Fruit fly (Drosophila melanogaster) whole organism, embryonic: ENCODE results near the gene elgi.

Experiments
- Atf-2 ChIP-seq: fragments of 200-800 bp; sonication (Bioruptor generic); optimal IDR thresholded peaks from 2 replicates; lab custom pipeline; 2016; ENCODE audit warnings: missing biosample characterization, missing genetic modification characterization
- B-H1 ChIP-seq: fragments of 200-800 bp; sonication (Bioruptor generic); IDR thresholded peaks from 3 replicates; pipeline ENCODE4 v1.3.6; 2022; ENCODE audit warnings: missing biosample characterization, missing genetic modification characterization
- Blimp-1 ChIP-seq: fragments of 200-800 bp; sonication (Bioruptor generic); optimal IDR thresholded peaks from 3 replicates; lab custom pipeline; 2018; ENCODE audit warnings: missing biosample characterization, missing genetic modification characterization, mild to moderate bottlenecking, moderate library complexity, missing genetic modification reagents
- CG12104 ChIP-seq: fragments of 200-800 bp; sonication (Bioruptor generic); optimal IDR thresholded peaks from 3 replicates; lab custom pipeline; 2016; ENCODE audit warnings: missing biosample characterization, missing genetic modification characterization
- CG12236 ChIP-seq: fragments of 200-800 bp; sonication (Bioruptor generic); optimal IDR thresholded peaks from 2 replicates; lab custom pipeline; 2016; ENCODE audit warnings: missing biosample characterization, missing genetic modification characterization
- CG17361 ChIP-seq: fragments of 200-800 bp; sonication (Bioruptor generic); IDR thresholded peaks from 3 replicates; pipeline ENCODE4 v1.3.6; 2022; ENCODE audit warnings: missing biosample characterization, missing genetic modification characterization
- CG17802 ChIP-seq: fragments of 200-800 bp; sonication (Bioruptor generic); optimal IDR thresholded peaks from 2 replicates; lab custom pipeline; 2018; ENCODE audit warnings: missing biosample characterization, mild to moderate bottlenecking, missing genetic modification characterization, moderate library complexity
- CG2129 ChIP-seq: fragments of 200-800 bp; sonication (Bioruptor generic); IDR thresholded peaks from 2 replicates; pipeline ENCODE4 v1.3.6; 2022; ENCODE audit warnings: missing biosample characterization, missing genetic modification characterization; ENCODE audit not compliant: partially characterized antibody
- CG2889 ChIP-seq: fragments of 200-800 bp; sonication (Bioruptor generic); IDR thresholded peaks from 3 replicates; pipeline ENCODE4 v1.3.6; 2022; ENCODE audit warnings: missing biosample characterization, missing genetic modification characterization
- CG30020 ChIP-seq: fragments of 200-800 bp; optimal IDR thresholded peaks from 2 replicates; lab custom pipeline; 2019; ENCODE audit warnings: missing biosample characterization, mild to moderate bottlenecking, missing genetic modification characterization, moderate library complexity
- CG3065 ChIP-seq: fragments of 200-800 bp; sonication (Bioruptor generic); optimal IDR thresholded peaks from 2 replicates; lab custom pipeline; 2016; ENCODE audit warnings: missing biosample characterization, missing genetic modification characterization
- CG31224 ChIP-seq: fragments of 200-800 bp; sonication (Bioruptor generic); IDR thresholded peaks from 2 replicates; pipeline ENCODE4 v1.3.6; 2022; ENCODE audit warnings: missing biosample characterization, missing genetic modification characterization
- CG5245 ChIP-seq: fragments of 200-800 bp; sonication (Bioruptor generic); optimal IDR thresholded peaks from 3 replicates; lab custom pipeline; 2016; ENCODE audit warnings: missing biosample characterization, missing genetic modification characterization
- CG7786 ChIP-seq: fragments of 200-800 bp; sonication (Bioruptor generic); optimal IDR thresholded peaks from 2 replicates; lab custom pipeline; 2016; ENCODE audit warnings: missing biosample characterization, missing genetic modification characterization
- CG7987 ChIP-seq: fragments of 200-800 bp; sonication (Bioruptor generic); optimal IDR thresholded peaks from 2 replicates; lab custom pipeline; 2018; ENCODE audit warnings: missing biosample characterization, mild to moderate bottlenecking, missing genetic modification characterization, moderate library complexity
- CG8924 ChIP-seq: fragments of 200-800 bp; optimal IDR thresholded peaks from 3 replicates; lab custom pipeline; 2019; ENCODE audit warnings: missing biosample characterization, mild to moderate bottlenecking, missing genetic modification characterization, moderate library complexity
- CTCF ChIP-seq: fragments of 200-800 bp; sonication (Bioruptor generic); optimal IDR thresholded peaks from 2 replicates; lab custom pipeline; 2017; ENCODE audit warnings: missing biosample characterization, mild to moderate bottlenecking, missing genetic modification characterization, moderate library complexity
- Chrac-16 ChIP-seq: fragments of 200-800 bp; sonication (Bioruptor generic); optimal IDR thresholded peaks from 3 replicates; lab custom pipeline; 2016; ENCODE audit warnings: missing biosample characterization, missing genetic modification characterization
- CrebB ChIP-seq: fragments of 200-800 bp; sonication (Bioruptor generic); optimal IDR thresholded peaks from 3 replicates; lab custom pipeline; 2018; ENCODE audit warnings: missing biosample characterization, mild to moderate bottlenecking, missing genetic modification characterization
- D19A ChIP-seq: fragments of 200-800 bp; optimal IDR thresholded peaks from 3 replicates; lab custom pipeline; 2019; ENCODE audit warnings: missing biosample characterization, mild to moderate bottlenecking, missing genetic modification characterization, moderate library complexity
- Dek ChIP-seq: fragments of 200-800 bp; sonication (Bioruptor generic); optimal IDR thresholded peaks from 3 replicates; lab custom pipeline; 2019; ENCODE audit warnings: missing biosample characterization, mild to moderate bottlenecking, missing genetic modification characterization, moderate library complexity
- Dll ChIP-seq: fragments of 200-800 bp; sonication (Bioruptor generic); IDR thresholded peaks from 4 replicates; pipeline ENCODE4 v1.3.6; 2022; ENCODE audit warnings: missing biosample characterization, missing genetic modification characterization; ENCODE audit not compliant: partially characterized antibody
- Drgx ChIP-seq: fragments of 200-800 bp; sonication (Bioruptor generic); IDR thresholded peaks from 2 replicates; pipeline ENCODE4 v1.3.6; 2022; ENCODE audit warnings: missing biosample characterization, missing genetic modification characterization
- ERR ChIP-seq: fragments of 200-800 bp; sonication (Bioruptor generic); optimal IDR thresholded peaks from 2 replicates; lab custom pipeline; 2016; ENCODE audit warnings: missing biosample characterization, missing genetic modification characterization
- H2.0 ChIP-seq: fragments of 200-800 bp; sonication (Bioruptor generic); IDR thresholded peaks from 2 replicates; pipeline ENCODE4 v1.3.6; 2022; ENCODE audit warnings: missing biosample characterization, missing genetic modification characterization
- Lim3 ChIP-seq: fragments of 200-800 bp; sonication (Bioruptor generic); IDR thresholded peaks from 2 replicates; pipeline ENCODE4 v1.3.6; 2022; ENCODE audit warnings: missing biosample characterization, missing genetic modification characterization
- MESR4 ChIP-seq: fragments of 200-800 bp; sonication (Bioruptor generic); optimal IDR thresholded peaks from 2 replicates; lab custom pipeline; 2018; ENCODE audit warnings: missing biosample characterization, mild to moderate bottlenecking, missing genetic modification characterization, moderate library complexity
- Opbp ChIP-seq: fragments of 200-800 bp; sonication (Bioruptor generic); IDR thresholded peaks from 3 replicates; pipeline ENCODE4 v1.3.6; 2022; ENCODE audit warnings: missing biosample characterization, missing genetic modification characterization; ENCODE audit not compliant: partially characterized antibody
- YL-1 ChIP-seq: fragments of 200-800 bp; sonication (Bioruptor generic); optimal IDR thresholded peaks from 3 replicates; lab custom pipeline; 2017; ENCODE audit warnings: missing biosample characterization, mild to moderate bottlenecking, missing genetic modification characterization
- amos ChIP-seq: fragments of 200-800 bp; sonication (Bioruptor generic); IDR thresholded peaks from 2 replicates; pipeline ENCODE4 v1.3.6; 2022; ENCODE audit warnings: missing biosample characterization, missing genetic modification characterization; ENCODE audit not compliant: partially characterized antibody
- bcd ChIP-seq: fragments of 200-800 bp; sonication (Bioruptor generic); optimal IDR thresholded peaks from 2 replicates; lab custom pipeline; 2017; ENCODE audit warnings: missing biosample characterization, mild to moderate bottlenecking, missing genetic modification characterization
- disco-r ChIP-seq: fragments of 200-800 bp; sonication (Bioruptor generic); optimal IDR thresholded peaks from 2 replicates; lab custom pipeline; 2016; ENCODE audit warnings: missing biosample characterization, missing genetic modification characterization
- emc ChIP-seq: fragments of 200-800 bp; sonication (Bioruptor generic); optimal IDR thresholded peaks from 2 replicates; lab custom pipeline; 2016; ENCODE audit warnings: missing biosample characterization, missing genetic modification characterization
- ems ChIP-seq: fragments of 200-800 bp; sonication (Bioruptor generic); optimal IDR thresholded peaks from 3 replicates; lab custom pipeline; 2016; ENCODE audit warnings: missing biosample characterization, missing genetic modification characterization
- ewg ChIP-seq: fragments of 200-800 bp; sonication (Bioruptor generic); optimal IDR thresholded peaks from 3 replicates; lab custom pipeline; 2017; ENCODE audit warnings: mild to moderate bottlenecking, missing biosample characterization, missing genetic modification reagents, missing genetic modification characterization
- fd102C ChIP-seq: fragments of 200-800 bp; sonication (Bioruptor generic); optimal IDR thresholded peaks from 2 replicates; lab custom pipeline; 2018; ENCODE audit warnings: missing biosample characterization, mild to moderate bottlenecking, missing genetic modification characterization, moderate library complexity
- hkb ChIP-seq, 2 experiments: fragments of 200-800 bp in 1 of 2; fragments of >200 bp in 1 of 2; sonication (Bioruptor generic) in 1 of 2; IDR thresholded peaks in 1 of 2; optimal IDR thresholded peaks in 1 of 2; 2 replicates each; pipeline versions ENCODE4 v1.3.6 to Lab custom; 2017 to 2022; ENCODE audit warnings: missing biosample characterization in 1 of 2, missing genetic modification characterization in 1 of 2
- jing ChIP-seq: fragments of 200-800 bp; sonication (Bioruptor generic); optimal IDR thresholded peaks from 2 replicates; lab custom pipeline; 2018; ENCODE audit warnings: missing biosample characterization, mild to moderate bottlenecking, missing genetic modification characterization
- jumu ChIP-seq: fragments of 200-800 bp; sonication (Bioruptor generic); optimal IDR thresholded peaks from 3 replicates; lab custom pipeline; 2016; ENCODE audit warnings: missing biosample characterization, missing genetic modification characterization
- mam ChIP-seq: fragments of 200-800 bp; sonication (Bioruptor generic); optimal IDR thresholded peaks from 3 replicates; lab custom pipeline; 2016; ENCODE audit warnings: missing biosample characterization, missing genetic modification characterization
- nerfin-1 ChIP-seq: fragments of 200-800 bp; sonication (Bioruptor generic); optimal IDR thresholded peaks from 3 replicates; lab custom pipeline; 2019; ENCODE audit warnings: missing biosample characterization, mild to moderate bottlenecking, missing genetic modification characterization, moderate library complexity
- nom ChIP-seq: fragments of 200-800 bp; sonication (Bioruptor generic); optimal IDR thresholded peaks from 2 replicates; lab custom pipeline; 2017; ENCODE audit warnings: missing biosample characterization, missing genetic modification characterization, mild to moderate bottlenecking, moderate library complexity, missing genetic modification reagents
- otp ChIP-seq: fragments of 200-800 bp; sonication (Bioruptor generic); IDR thresholded peaks from 3 replicates; pipeline ENCODE4, ENCODE4 v1.3.6; 2022; ENCODE audit warnings: missing biosample characterization, missing genetic modification characterization
- pnt ChIP-seq: fragments of 200-800 bp; sonication (Bioruptor generic); optimal IDR thresholded peaks from 3 replicates; lab custom pipeline; 2016; ENCODE audit warnings: missing biosample characterization, missing genetic modification characterization
- repo ChIP-seq: fragments of 200-800 bp; sonication (Bioruptor generic); optimal IDR thresholded peaks from 2 replicates; lab custom pipeline; 2016; ENCODE audit warnings: missing biosample characterization, missing genetic modification characterization
- run ChIP-seq: fragments of 200-800 bp; sonication (Bioruptor generic); optimal IDR thresholded peaks from 3 replicates; lab custom pipeline; 2018; ENCODE audit warnings: missing biosample characterization, mild to moderate bottlenecking, missing genetic modification characterization
- shn ChIP-seq: fragments of 200-800 bp; sonication (Bioruptor generic); optimal IDR thresholded peaks from 3 replicates; lab custom pipeline; 2016; ENCODE audit warnings: missing biosample characterization, missing genetic modification characterization
- twi ChIP-seq: fragments of 200-800 bp; optimal IDR thresholded peaks from 2 replicates; lab custom pipeline; 2019; ENCODE audit warnings: missing biosample characterization, mild to moderate bottlenecking, missing genetic modification characterization, moderate library complexity
- vvl ChIP-seq: fragments of 200-800 bp; sonication (Bioruptor generic); IDR thresholded peaks from 2 replicates; pipeline ENCODE4 v1.3.6; 2022; ENCODE audit warnings: missing biosample characterization, missing genetic modification characterization
- zfh1 ChIP-seq: fragments of 200-800 bp; sonication (Bioruptor generic); IDR thresholded peaks from 3 replicates; pipeline ENCODE4 v1.3.6; 2022; ENCODE audit warnings: missing biosample characterization, missing genetic modification characterization

elgi gene

dm6 chr3L:15958612-15959315 lies 2.4 kb downstream of the elgi start, which contains the start of gene CG17032:
Gene CG17032 (plus strand): TSS chr3L:15958843.
- TF ChIP-seq CG2129 (GFP tag; lab: Robert Waterston, UW): no peak
- peak; percentile 39 for TF ChIP-seq nom
- TF ChIP-seq Opbp (GFP tag; lab: Robert Waterston, UW): no peak
- no peak for TF ChIP-seq disco-r (GFP tag; lab: Kevin White, UChicago)
- peak; percentile 14; the same call in 1 of the 2 replicates for TF ChIP-seq Drgx
- TF ChIP-seq CG7786 (GFP tag; lab: Kevin White, UChicago): no peak
- no peak for TF ChIP-seq Atf-2 (GFP tag; lab: Kevin White, UChicago)
- TF ChIP-seq CG17361 (GFP tag; lab: Robert Waterston, UW): no peak
- TF ChIP-seq CG17802 (tag; lab: Kevin White, UChicago): no peak
- no peak for TF ChIP-seq bcd (GFP tag; lab: Kevin White, UChicago)
- no peak for TF ChIP-seq pnt
- TF ChIP-seq hkb (optimal IDR thresholded peaks at IDR 0.05; lab: Kevin White, UChicago): no peak
- TF ChIP-seq hkb (GFP tag; IDR thresholded peaks at IDR 0.05; lab: Robert Waterston, UW): no peak
- no peak for TF ChIP-seq Lim3 (GFP tag; lab: Robert Waterston, UW)
- TF ChIP-seq mam (GFP tag; lab: Kevin White, UChicago): no peak
- peak; percentile 47 for TF ChIP-seq twi
- TF ChIP-seq CG12104: no peak
- no peak for TF ChIP-seq CrebB (tag; lab: Kevin White, UChicago)
- no peak for TF ChIP-seq Chrac-16
- TF ChIP-seq zfh1 (GFP tag; lab: Robert Waterston, UW): no peak
- no peak for TF ChIP-seq ERR (GFP tag; lab: Kevin White, UChicago)
- no peak for TF ChIP-seq ewg
- TF ChIP-seq Dek: no peak
- no peak for TF ChIP-seq shn (GFP tag; lab: Kevin White, UChicago)
- TF ChIP-seq CTCF: no peak
- TF ChIP-seq MESR4 (GFP tag; lab: Kevin White, UChicago): peak; percentile 4
- TF ChIP-seq CG7987: peak; percentile 30
- no peak for TF ChIP-seq ems (GFP tag; lab: Kevin White, UChicago)
- TF ChIP-seq CG8924 (tag; lab: Kevin White, UChicago): no peak
- TF ChIP-seq amos (GFP tag; lab: Robert Waterston, UW): no peak
- no peak for TF ChIP-seq CG3065 (GFP tag; lab: Kevin White, UChicago)
- TF ChIP-seq CG2889: no peak
- peak; percentile 75 for TF ChIP-seq vvl
- TF ChIP-seq fd102C (GFP tag; lab: Kevin White, UChicago): no peak
- TF ChIP-seq run (tag; lab: Kevin White, UChicago): no peak
- no peak for TF ChIP-seq emc (GFP tag; lab: Kevin White, UChicago)
- TF ChIP-seq jumu: no peak
- no peak for TF ChIP-seq CG12236
- no peak for TF ChIP-seq CG31224 (GFP tag; lab: Robert Waterston, UW)
- no peak for TF ChIP-seq jing
- 0 out of 4 replicates have a peak, but pooled peaks have one; percentile 29 for TF ChIP-seq Dll
- TF ChIP-seq B-H1 (GFP tag; lab: Robert Waterston, UW): no peak
- no peak for TF ChIP-seq nerfin-1 (tag; lab: Kevin White, UChicago)
- TF ChIP-seq D19A (tag; lab: Kevin White, UChicago): no peak
- peak; percentile 63; the same call in 2 of the 3 replicates for TF ChIP-seq otp (GFP tag; lab: Robert Waterston, UW)
- TF ChIP-seq CG5245 (GFP tag; lab: Kevin White, UChicago): no peak
- TF ChIP-seq repo (GFP tag; lab: Kevin White, UChicago): no peak
- TF ChIP-seq Blimp-1 (GFP tag; lab: Kevin White, UChicago): peak; percentile 100
- no peak for TF ChIP-seq YL-1 (GFP tag; lab: Kevin White, UChicago)
- no peak for TF ChIP-seq H2.0 (GFP tag; lab: Robert Waterston, UW)
- no peak for TF ChIP-seq CG30020 (tag; lab: Kevin White, UChicago)
